Fruit fly (Drosophila melanogaster): Measurements from ENCODE around the gene CG13996.

DNA sequence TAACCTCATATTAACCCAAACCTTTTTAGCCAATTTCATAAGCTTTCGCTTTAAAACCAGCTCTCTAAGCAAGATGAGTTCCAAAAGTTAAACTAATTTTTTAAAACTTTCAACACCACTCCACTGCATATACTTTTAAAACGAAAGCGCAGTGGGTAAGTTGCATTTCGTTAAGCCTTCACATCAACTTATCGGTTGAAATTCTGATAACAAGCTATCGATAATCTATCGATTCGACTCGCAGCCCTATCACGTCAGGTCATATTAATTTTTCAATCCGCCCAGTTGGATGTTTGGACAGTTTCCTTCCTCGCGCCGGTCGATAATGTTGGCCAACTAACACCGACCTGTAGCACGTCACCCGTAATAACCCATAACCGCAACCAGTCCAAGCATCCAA lies 34.5 kb upstream of the CG13996 start, which contains the start of gene ifc:
- TF ChIP-seq CG6792 (GFP tag; optimal IDR thresholded peaks at IDR 0.05) (peak; percentile 29), Eip93F (GFP tag; optimal IDR thresholded peaks at IDR 0.05) (no peak), CG10631 (GFP tag; optimal IDR thresholded peaks at IDR 0.05) (no peak), Hr39 (GFP tag; optimal IDR thresholded peaks at IDR 0.05) (no peak)
